Fruit fly (Drosophila melanogaster) whole organism, larva: ENCODE measurements around the gene Atac1.

Experiments used
- noc ChIP-seq: fragments of 200-800 bp; sonication (Bioruptor generic); optimal IDR thresholded peaks from 3 replicates; lab custom pipeline; 2019; ENCODE audit warnings: missing biosample characterization, mild to moderate bottlenecking, missing genetic modification characterization, moderate library complexity

The Atac1 gene

DNA sequence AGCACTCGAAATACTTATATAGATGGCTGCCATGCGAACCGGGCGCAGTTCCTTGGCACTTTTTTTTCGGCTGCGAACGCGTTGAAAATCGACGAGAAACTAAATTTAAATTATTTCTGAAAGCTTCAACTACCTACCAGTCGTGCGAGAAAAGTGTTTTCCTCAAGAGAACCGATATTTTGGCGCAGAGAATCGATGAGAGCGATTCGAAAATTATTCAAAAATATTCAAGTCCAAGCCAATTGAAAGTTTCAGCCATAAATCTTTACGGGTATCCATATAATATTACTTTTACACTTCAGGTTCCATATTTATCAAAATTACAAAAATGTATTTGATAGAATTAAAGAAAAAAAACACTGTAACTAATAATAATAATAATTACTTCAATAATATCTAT is 17.4 kb downstream of the Atac1 start, which contains the start of gene CG18304:
Gene CG18304 (minus strand): TSS at position 101 of the 400 bp plus-strand sequence.
- TF ChIP-seq noc (tag; lab: Kevin White, UChicago), result no peak

dm6 chr2L:6941731-6942130 is 18.4 kb downstream of the Atac1 start:
- no peak for TF ChIP-seq noc (tag; lab: Kevin White, UChicago)

- no peak for TF ChIP-seq noc (tag; lab: Kevin White, UChicago)
Observed at dm6 chr2L:6939698-6940097, 20.4 kb downstream of the Atac1 start.

- no peak for TF ChIP-seq noc (tag; lab: Kevin White, UChicago)
Observed at dm6 chr2L:6931821-6932220, 28.3 kb downstream of the Atac1 start, which contains the start of gene CG43232. TSS of gene CG43232 (plus strand) at chr2L:6932121.

DNA sequence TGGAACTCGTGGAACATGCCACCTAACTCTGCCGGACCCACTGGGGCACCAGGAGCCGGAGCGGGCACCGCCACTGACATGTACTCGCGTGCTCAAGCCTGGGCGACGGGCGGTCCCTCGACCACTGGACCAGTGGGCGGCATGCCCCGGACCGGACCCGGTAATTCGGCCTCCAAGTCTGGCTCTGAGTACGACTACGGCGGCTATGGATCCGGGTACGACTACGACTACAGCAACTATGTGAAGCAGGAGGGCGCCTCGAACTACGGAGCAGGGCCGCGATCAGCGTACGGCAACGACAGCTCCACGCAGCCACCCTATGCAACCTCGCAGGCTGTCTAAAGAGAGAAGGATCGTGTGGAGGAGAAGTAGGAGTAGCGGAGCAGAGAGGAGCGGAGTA is 35.0 kb downstream of the Atac1 start:
- no peak for TF ChIP-seq noc (tag; lab: Kevin White, UChicago)

DNA sequence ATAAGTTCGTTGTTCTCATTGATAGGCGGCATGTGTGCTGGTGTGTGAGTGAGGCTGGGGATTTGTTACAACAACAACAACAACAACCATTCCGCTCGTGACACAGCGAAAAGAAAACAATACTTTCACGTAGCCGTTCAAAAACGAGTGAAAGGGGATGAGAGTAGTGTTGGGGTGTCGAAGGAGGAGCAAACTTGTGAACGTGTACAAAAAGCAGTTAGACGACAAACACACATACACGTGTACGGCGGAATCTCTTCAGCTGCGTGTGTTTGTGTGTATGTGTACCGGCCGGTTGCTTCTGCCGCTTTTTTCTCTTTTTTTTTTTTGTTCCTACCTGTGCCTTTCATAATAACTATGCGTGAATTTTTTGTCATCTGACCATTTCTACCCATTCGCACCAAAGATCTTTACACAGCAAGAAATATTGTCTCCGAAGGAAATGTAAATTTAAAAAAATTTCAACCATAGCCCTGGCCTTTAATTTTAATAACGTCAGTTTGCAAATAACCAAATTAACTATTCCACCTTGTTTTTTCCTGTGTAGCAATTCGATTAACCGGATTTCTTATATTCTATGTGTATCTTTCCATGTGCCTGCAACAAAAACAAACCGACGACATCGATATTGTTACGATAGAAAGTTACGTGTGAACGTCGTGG is 37.9 kb downstream of the Atac1 start:
- peak; percentile 81 for TF ChIP-seq noc (tag; lab: Kevin White, UChicago)

DNA sequence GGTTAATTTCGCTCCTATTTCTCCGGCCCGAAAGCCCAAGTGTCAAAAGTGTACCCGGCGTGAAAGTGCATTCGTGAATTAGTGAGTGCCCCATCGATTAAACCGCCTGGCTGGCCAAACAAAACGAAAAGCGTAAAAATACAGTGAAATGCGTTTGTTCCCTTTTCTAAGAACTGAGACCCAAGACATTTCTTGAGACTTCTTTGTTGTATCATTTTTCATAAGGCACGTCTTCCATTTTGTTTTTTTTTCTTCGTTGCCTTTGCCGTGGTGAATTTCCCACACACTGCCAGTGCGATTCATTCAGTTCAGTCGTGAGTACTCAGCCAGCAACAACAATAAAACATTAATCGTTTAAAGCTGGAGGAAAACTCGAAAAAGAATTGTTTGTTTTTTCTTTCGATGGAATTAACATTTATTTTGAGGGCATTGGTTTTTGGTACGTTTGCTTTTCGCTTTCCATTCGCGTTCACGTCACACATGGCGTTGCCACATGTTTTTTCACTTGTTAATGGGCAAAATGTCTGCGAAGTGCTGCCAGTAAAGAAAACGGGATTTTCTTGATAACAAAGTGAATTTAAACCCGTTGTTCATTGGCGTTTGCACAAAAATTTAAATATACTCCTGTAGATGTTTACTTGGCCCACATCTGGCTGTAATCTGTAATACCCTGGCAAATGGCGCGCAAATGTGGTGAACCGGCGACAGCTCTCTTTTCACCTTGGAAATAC is 38.6 kb downstream of the Atac1 start:
- no peak for TF ChIP-seq noc (tag; lab: Kevin White, UChicago)

- no peak for TF ChIP-seq noc (tag; lab: Kevin White, UChicago)
Observed at dm6 chr2L:6920661-6921359, 39.3 kb downstream of the Atac1 start, which contains the start of gene Hrb27C. TSS of gene Hrb27C (plus strand) at chr2L:6920704.

dm6 chr2L:6919850-6920660 is 40.1 kb downstream of the Atac1 start, which contains the start of gene x16:
TSS of gene x16 (minus strand) at chr2L:6920210.
- no peak for TF ChIP-seq noc (tag; lab: Kevin White, UChicago)

DNA sequence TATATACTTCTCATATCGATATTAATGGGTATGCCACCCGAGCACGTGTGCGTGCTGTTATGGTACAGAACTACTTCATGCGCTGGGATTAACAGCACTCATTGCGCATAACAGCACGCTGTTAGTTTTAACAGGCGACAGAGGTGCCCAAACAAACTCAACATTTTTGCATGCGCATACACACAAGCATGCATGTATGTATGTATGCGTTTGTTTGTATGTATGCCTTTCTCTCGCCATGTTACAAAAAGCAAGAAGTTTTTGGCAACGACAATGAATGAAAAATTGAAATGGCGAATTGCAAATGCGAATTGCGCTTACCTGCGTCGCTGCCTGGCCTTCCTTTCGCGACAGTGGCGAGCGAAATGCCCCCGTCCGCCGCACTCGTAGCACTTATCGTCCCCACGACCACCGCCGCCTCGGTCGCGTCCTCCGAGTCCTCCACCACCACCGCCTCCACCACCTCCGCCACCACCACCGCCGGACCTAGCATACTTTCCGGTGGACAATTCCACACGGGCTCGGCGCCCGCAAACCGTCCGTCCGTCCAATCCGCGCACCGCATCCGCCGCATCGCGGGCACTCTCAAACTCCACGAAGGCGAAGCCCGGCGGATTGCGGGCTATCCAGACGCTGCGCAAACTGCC is 40.8 kb downstream of the Atac1 start:
- no peak for TF ChIP-seq noc (tag; lab: Kevin White, UChicago)

DNA sequence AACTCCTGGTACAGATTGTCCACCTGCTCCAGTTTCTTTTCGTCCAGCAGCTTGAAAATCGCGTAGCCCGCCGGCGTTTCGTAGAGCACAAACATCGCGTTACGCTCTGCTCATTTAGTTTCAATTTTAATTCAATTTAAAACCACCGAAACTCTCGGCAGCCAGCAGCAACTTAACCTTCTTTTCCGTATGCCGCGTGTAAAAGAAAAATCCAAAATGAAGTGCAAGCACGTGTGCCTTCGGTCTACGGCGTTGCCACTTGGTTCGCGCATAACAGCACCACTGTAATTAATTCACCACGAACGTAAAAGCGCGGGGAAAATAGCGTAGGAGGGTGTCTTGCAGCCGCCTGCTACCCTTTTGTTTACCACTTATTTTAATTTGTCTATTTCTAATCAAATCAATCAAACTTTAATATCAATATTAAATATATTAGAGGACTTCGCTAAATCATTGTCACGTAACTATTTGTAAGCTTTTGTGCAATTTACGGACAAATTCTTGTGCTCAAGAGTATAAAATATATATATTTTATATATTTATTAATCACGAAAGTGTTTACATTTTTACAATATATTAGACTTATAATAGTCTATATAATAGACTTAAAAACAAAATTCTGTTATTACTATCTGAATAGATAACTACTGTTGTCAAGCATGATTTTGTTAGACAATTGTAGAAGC is 41.5 kb downstream of the Atac1 start, which contains the start of gene nop5:
Gene nop5 (minus strand): TSS at position 227 of the 686 bp plus-strand sequence.
- no peak for TF ChIP-seq noc (tag; lab: Kevin White, UChicago)

- TF ChIP-seq noc (tag; lab: Kevin White, UChicago), result no peak
Observed at dm6 chr2L:6916345-6916744, 43.8 kb downstream of the Atac1 start, which contains the start of gene CG32829. TSS of gene CG32829 (minus strand) at chr2L:6916445.

DNA sequence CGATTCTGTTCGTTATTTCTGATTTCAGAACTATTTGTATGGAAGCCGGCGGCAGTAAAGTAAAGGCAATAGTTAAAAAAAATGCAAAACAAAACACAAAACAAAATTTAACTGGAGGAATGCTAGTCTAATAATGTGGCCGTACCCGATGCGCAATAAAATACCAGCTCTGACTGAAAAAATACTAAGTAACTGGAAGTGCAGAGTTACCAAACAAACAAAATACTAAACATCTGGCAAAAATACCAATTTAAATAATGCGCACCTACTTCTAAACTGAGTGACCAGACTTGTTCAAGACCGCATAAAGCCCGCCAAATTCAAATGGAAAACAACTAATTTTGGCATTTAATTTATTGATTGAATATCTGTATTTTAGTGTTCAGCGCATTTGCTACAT is 46.2 kb downstream of the Atac1 start, which contains the start of gene Wee1:
Gene Wee1 (minus strand): TSS at position 175 of the 400 bp plus-strand sequence.
- no peak for TF ChIP-seq noc (tag; lab: Kevin White, UChicago)
